Fruit fly (Drosophila melanogaster) whole organism, embryonic: ENCODE results near the gene CG15418.
A peak's percentile ranks its signal among the peaks of the same experiment; 100 is the strongest.

ENCODE experiments used
- Atf3 ChIP-seq: fragments of 200-800 bp; sonication (Bioruptor generic); optimal IDR thresholded peaks from 3 replicates; lab custom pipeline; 2016; ENCODE audit warnings: missing biosample characterization, missing genetic modification characterization
- BtbVII ChIP-seq: fragments of 200-800 bp; sonication (Bioruptor generic); optimal IDR thresholded peaks from 3 replicates; lab custom pipeline; 2017; ENCODE audit warnings: missing biosample characterization, mild to moderate bottlenecking, missing genetic modification characterization
- CG10543 ChIP-seq: fragments of 200-800 bp; sonication (Bioruptor generic); optimal IDR thresholded peaks from 3 replicates; lab custom pipeline; 2017; ENCODE audit warnings: missing biosample characterization, mild to moderate bottlenecking, missing genetic modification characterization, moderate library complexity
- CG11504 ChIP-seq: fragments of 200-800 bp; sonication (Bioruptor generic); optimal IDR thresholded peaks from 3 replicates; lab custom pipeline; 2019; ENCODE audit warnings: missing biosample characterization, mild to moderate bottlenecking, missing genetic modification characterization, moderate library complexity
- CG11723 ChIP-seq: fragments of 200-800 bp; sonication (Bioruptor generic); optimal IDR thresholded peaks from 2 replicates; lab custom pipeline; 2017; ENCODE audit warnings: missing biosample characterization, mild to moderate bottlenecking, missing genetic modification characterization
- CG12219 ChIP-seq: fragments of 200-800 bp; sonication (Bioruptor generic); optimal IDR thresholded peaks from 3 replicates; lab custom pipeline; 2018; ENCODE audit warnings: missing biosample characterization, mild to moderate bottlenecking, missing genetic modification characterization
- CG1529 ChIP-seq: fragments of 200-800 bp; sonication (Bioruptor generic); optimal IDR thresholded peaks from 3 replicates; lab custom pipeline; 2018; ENCODE audit warnings: missing biosample characterization, missing genetic modification characterization
- CG15479 ChIP-seq: fragments of 200-800 bp; sonication (Bioruptor generic); optimal IDR thresholded peaks from 3 replicates; lab custom pipeline; 2019; ENCODE audit warnings: missing biosample characterization, mild to moderate bottlenecking, missing genetic modification characterization, moderate library complexity
- CG2129 ChIP-seq: fragments of 200-800 bp; sonication (Bioruptor generic); IDR thresholded peaks from 2 replicates; pipeline ENCODE4 v1.3.6; 2022; ENCODE audit warnings: missing biosample characterization, missing genetic modification characterization; ENCODE audit not compliant: partially characterized antibody
- CG2678 ChIP-seq: fragments of 200-800 bp; sonication (Bioruptor generic); optimal IDR thresholded peaks from 3 replicates; lab custom pipeline; 2019; ENCODE audit warnings: missing biosample characterization, mild to moderate bottlenecking, missing genetic modification characterization, moderate library complexity
- CG2875 ChIP-seq: fragments of 200-800 bp; sonication (Bioruptor generic); optimal IDR thresholded peaks from 2 replicates; lab custom pipeline; 2017; ENCODE audit warnings: missing biosample characterization, mild to moderate bottlenecking, missing genetic modification characterization, missing genetic modification reagents
- CG31365 ChIP-seq: fragments of 200-800 bp; sonication (Bioruptor generic); optimal IDR thresholded peaks from 2 replicates; lab custom pipeline; 2018; ENCODE audit warnings: missing biosample characterization, mild to moderate bottlenecking, missing genetic modification characterization
- CG32772 ChIP-seq: fragments of 200-800 bp; sonication (Bioruptor generic); IDR thresholded peaks from 2 replicates; pipeline ENCODE4 v1.3.6; 2022; ENCODE audit warnings: missing biosample characterization, missing genetic modification characterization
- CG33213 ChIP-seq: fragments of 200-800 bp; sonication (Bioruptor generic); optimal IDR thresholded peaks from 3 replicates; lab custom pipeline; 2016; ENCODE audit warnings: missing biosample characterization, missing genetic modification characterization
- CG7786 ChIP-seq: fragments of 200-800 bp; sonication (Bioruptor generic); optimal IDR thresholded peaks from 2 replicates; lab custom pipeline; 2016; ENCODE audit warnings: missing biosample characterization, missing genetic modification characterization
- CG7928 ChIP-seq: fragments of 200-800 bp; sonication (Bioruptor generic); optimal IDR thresholded peaks from 2 replicates; lab custom pipeline; 2017; ENCODE audit warnings: missing biosample characterization, mild to moderate bottlenecking, missing genetic modification characterization
- CG7963 ChIP-seq: fragments of 200-800 bp; sonication (Bioruptor generic); IDR thresholded peaks from 3 replicates; pipeline ENCODE4 v1.3.6; 2022; ENCODE audit warnings: missing biosample characterization, missing genetic modification characterization; ENCODE audit not compliant: partially characterized antibody
- CG9817 ChIP-seq: fragments of 200-800 bp; sonication (Bioruptor generic); optimal IDR thresholded peaks from 2 replicates; lab custom pipeline; 2018; ENCODE audit warnings: missing biosample characterization, mild to moderate bottlenecking, missing genetic modification characterization, moderate library complexity
- CG9876 ChIP-seq: fragments of 200-800 bp; sonication (Bioruptor generic); optimal IDR thresholded peaks from 2 replicates; lab custom pipeline; 2016; ENCODE audit warnings: missing biosample characterization, missing genetic modification characterization
- Dfd ChIP-seq, 2 experiments: fragments of >200 bp; optimal IDR thresholded peaks; 2 replicates each; lab custom pipeline; 2017; ENCODE audit warnings: missing biosample characterization in 2 of 2, missing genetic modification characterization in 2 of 2
- Dip2 ChIP-seq: fragments of 200-800 bp; sonication (Bioruptor generic); IDR thresholded peaks from 2 replicates; pipeline ENCODE4 v1.3.6; 2022; ENCODE audit warnings: missing biosample characterization, missing genetic modification characterization
- Ets65A ChIP-seq: fragments of 200-800 bp; sonication (Bioruptor generic); peaks from one replicate; lab custom pipeline; 2016; ENCODE audit warnings: missing biosample characterization, missing genetic modification characterization
- HHEX ChIP-seq: fragments of 200-800 bp; sonication (Bioruptor generic); optimal IDR thresholded peaks from 3 replicates; lab custom pipeline; 2017; ENCODE audit warnings: missing biosample characterization, mild to moderate bottlenecking, missing genetic modification characterization, missing genetic modification reagents
- Hr39 ChIP-seq: fragments of >200 bp; optimal IDR thresholded peaks from 2 replicates; lab custom pipeline; 2017
- Hr51 ChIP-seq, 2 experiments: fragments of 200-800 bp; sonication (Bioruptor generic); optimal IDR thresholded peaks; 2 replicates in 1 of 2; 3 replicates in 1 of 2; lab custom pipeline; 2016 to 2018; ENCODE audit warnings: missing biosample characterization in 2 of 2, missing genetic modification characterization in 2 of 2, mild to moderate bottlenecking in 1 of 2, moderate library complexity in 1 of 2
- Neu2 ChIP-seq: fragments of 200-800 bp; sonication (Bioruptor generic); optimal IDR thresholded peaks from 3 replicates; lab custom pipeline; 2016; ENCODE audit warnings: missing biosample characterization, missing genetic modification characterization, borderline replicate concordance
- Nf-YA ChIP-seq: fragments of 200-800 bp; sonication (Bioruptor generic); IDR thresholded peaks from 2 replicates; pipeline ENCODE4 v1.3.6; 2022; ENCODE audit warnings: missing biosample characterization, missing genetic modification characterization
- Nf-YC ChIP-seq: fragments of 200-800 bp; optimal IDR thresholded peaks from 3 replicates; lab custom pipeline; 2019; ENCODE audit warnings: missing biosample characterization, mild to moderate bottlenecking, missing genetic modification characterization, moderate library complexity
- Sox102F ChIP-seq: fragments of 200-800 bp; sonication (Bioruptor generic); optimal IDR thresholded peaks from 2 replicates; lab custom pipeline; 2018; ENCODE audit warnings: missing biosample characterization, mild to moderate bottlenecking, missing genetic modification characterization, moderate library complexity
- cas ChIP-seq: fragments of 200-800 bp; sonication (Bioruptor generic); IDR thresholded peaks from 2 replicates; pipeline ENCODE4 v1.3.6; 2022; ENCODE audit warnings: missing biosample characterization, missing genetic modification characterization
- cato ChIP-seq: fragments of 200-800 bp; sonication (Bioruptor generic); optimal IDR thresholded peaks from 2 replicates; lab custom pipeline; 2016; ENCODE audit warnings: missing biosample characterization, missing genetic modification characterization, borderline replicate concordance
- cg ChIP-seq: fragments of 200-800 bp; sonication (Bioruptor generic); optimal IDR thresholded peaks from 3 replicates; lab custom pipeline; 2019; ENCODE audit warnings: missing biosample characterization, mild to moderate bottlenecking, missing genetic modification characterization, moderate library complexity
- chm ChIP-seq: fragments of 200-800 bp; sonication (Bioruptor generic); IDR thresholded peaks from 2 replicates; pipeline ENCODE4 v1.3.6; 2022; ENCODE audit warnings: missing biosample characterization, missing genetic modification characterization
- croc ChIP-seq: fragments of 200-800 bp; sonication (Bioruptor generic); conservative IDR thresholded peaks from 3 replicates; pipeline ENCODE4 v1.3.6; 2022; ENCODE audit warnings: missing biosample characterization, missing genetic modification characterization
- crp ChIP-seq, 2 experiments: fragments of 200-800 bp; sonication (Bioruptor generic); optimal IDR thresholded peaks; 2 replicates in 1 of 2; 3 replicates in 1 of 2; lab custom pipeline; 2017; ENCODE audit warnings: missing biosample characterization in 2 of 2, missing genetic modification characterization in 2 of 2, mild to moderate bottlenecking in 1 of 2, moderate library complexity in 1 of 2
- dmrt11E ChIP-seq: fragments of 200-800 bp; sonication (Bioruptor generic); optimal IDR thresholded peaks from 3 replicates; lab custom pipeline; 2018; ENCODE audit warnings: missing biosample characterization, mild to moderate bottlenecking, missing genetic modification characterization, moderate library complexity
- dpn ChIP-seq, 2 experiments: fragments of 200-800 bp; sonication (Bioruptor generic); optimal IDR thresholded peaks; 3 replicates each; lab custom pipeline; 2016; ENCODE audit warnings: missing biosample characterization in 2 of 2, missing genetic modification characterization in 2 of 2
- emc ChIP-seq: fragments of 200-800 bp; sonication (Bioruptor generic); optimal IDR thresholded peaks from 2 replicates; lab custom pipeline; 2016; ENCODE audit warnings: missing biosample characterization, missing genetic modification characterization
- exex ChIP-seq: fragments of 200-800 bp; sonication (Bioruptor generic); optimal IDR thresholded peaks from 4 replicates; lab custom pipeline; 2018; ENCODE audit warnings: missing biosample characterization, mild to moderate bottlenecking, missing genetic modification characterization, moderate library complexity
- eyg ChIP-seq: fragments of 200-800 bp; sonication (Bioruptor generic); optimal IDR thresholded peaks from 3 replicates; lab custom pipeline; 2016; ENCODE audit warnings: missing biosample characterization, missing genetic modification characterization
- gcm2 ChIP-seq: fragments of 200-800 bp; sonication (Bioruptor generic); optimal IDR thresholded peaks from 2 replicates; lab custom pipeline; 2016; ENCODE audit warnings: missing biosample characterization, missing genetic modification characterization
- hth ChIP-seq: fragments of >200 bp; optimal IDR thresholded peaks from 2 replicates; lab custom pipeline; 2017; ENCODE audit warnings: inconsistent platforms
- klu ChIP-seq: fragments of 200-800 bp; sonication (Bioruptor generic); IDR thresholded peaks from 2 replicates; pipeline ENCODE4 v1.3.6; 2022; ENCODE audit warnings: missing biosample characterization, missing genetic modification characterization
- kni ChIP-seq: fragments of 200-800 bp; sonication (Bioruptor generic); optimal IDR thresholded peaks from 3 replicates; lab custom pipeline; 2017; ENCODE audit warnings: mild to moderate bottlenecking, missing biosample characterization, missing genetic modification reagents, missing genetic modification characterization
- maf-S ChIP-seq: fragments of 200-800 bp; sonication (Bioruptor generic); optimal IDR thresholded peaks from 2 replicates; lab custom pipeline; 2016; ENCODE audit warnings: missing biosample characterization, missing genetic modification characterization
- mirr ChIP-seq: fragments of 200-800 bp; sonication (Bioruptor generic); optimal IDR thresholded peaks from 3 replicates; lab custom pipeline; 2018; ENCODE audit warnings: missing biosample characterization, mild to moderate bottlenecking, missing genetic modification characterization
- org-1 ChIP-seq: fragments of 200-800 bp; sonication (Bioruptor generic); optimal IDR thresholded peaks from 2 replicates; lab custom pipeline; 2017; ENCODE audit warnings: missing biosample characterization, missing genetic modification characterization
- otp ChIP-seq: fragments of 200-800 bp; sonication (Bioruptor generic); IDR thresholded peaks from 3 replicates; pipeline ENCODE4, ENCODE4 v1.3.6; 2022; ENCODE audit warnings: missing biosample characterization, missing genetic modification characterization
- pfk ChIP-seq: fragments of 200-800 bp; sonication (Bioruptor generic); optimal IDR thresholded peaks from 2 replicates; lab custom pipeline; 2018; ENCODE audit warnings: missing biosample characterization, mild to moderate bottlenecking, missing genetic modification characterization, moderate library complexity
- tx ChIP-seq: fragments of 200-800 bp; sonication (Bioruptor generic); optimal IDR thresholded peaks from 2 replicates; lab custom pipeline; 2016; ENCODE audit warnings: missing biosample characterization, missing genetic modification characterization
- unpg ChIP-seq: fragments of 200-800 bp; sonication (Bioruptor generic); optimal IDR thresholded peaks from 3 replicates; lab custom pipeline; 2018; ENCODE audit warnings: missing biosample characterization, mild to moderate bottlenecking, missing genetic modification characterization, moderate library complexity
- wor ChIP-seq: fragments of 200-800 bp; sonication (Bioruptor generic); IDR thresholded peaks from 2 replicates; pipeline ENCODE4 v1.3.6; 2022; ENCODE audit warnings: missing biosample characterization, missing genetic modification characterization

Gene CG15418

DNA sequence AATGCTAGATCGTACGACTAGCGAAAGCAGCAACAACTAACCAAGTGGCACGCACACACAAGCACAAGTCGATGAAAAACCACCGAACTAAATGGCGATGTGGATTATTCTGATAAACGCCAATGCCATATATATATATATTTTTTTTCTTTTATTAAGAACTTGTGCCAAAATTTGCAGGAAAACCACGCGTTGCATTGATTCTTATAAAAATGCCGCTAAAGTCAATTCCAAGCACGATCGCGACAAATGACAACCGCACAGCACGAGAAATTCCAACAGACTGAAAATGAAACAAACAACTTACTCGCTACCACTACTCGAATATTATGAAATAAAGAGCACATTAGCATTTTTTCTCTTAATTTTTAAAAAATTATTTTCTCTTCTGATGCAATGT lies 35.2 kb upstream of the CG15418 start, which contains the start of gene for:
Gene for, minus strand, starts transcription at position 287 of the 400 bp plus-strand sequence.
- no peak for TF ChIP-seq klu (GFP tag; lab: Robert Waterston, UW)
- TF ChIP-seq kni (GFP tag; lab: Kevin White, UChicago), result no peak
- TF ChIP-seq emc (GFP tag; lab: Kevin White, UChicago), result no peak
- no peak for TF ChIP-seq dpn (GFP tag; optimal IDR thresholded peaks at IDR 0.05; lab: Kevin White, UChicago)
- TF ChIP-seq CG11723 (GFP tag; lab: Kevin White, UChicago), result no peak
- no peak for TF ChIP-seq dmrt11E (tag; lab: Kevin White, UChicago)
- TF ChIP-seq maf-S (GFP tag; lab: Kevin White, UChicago), result no peak
- TF ChIP-seq chm (GFP tag; lab: Robert Waterston, UW), result peak; percentile 75
- TF ChIP-seq croc (GFP tag; lab: Robert Waterston, UW), result no peak
- TF ChIP-seq CG7928 (GFP tag; lab: Kevin White, UChicago), result no peak
- TF ChIP-seq CG2129 (GFP tag; lab: Robert Waterston, UW), result no peak
- TF ChIP-seq CG33213 (GFP tag; lab: Kevin White, UChicago), result no peak
- no peak for TF ChIP-seq CG2875 (GFP tag; lab: Kevin White, UChicago)
- TF ChIP-seq cato (GFP tag; lab: Kevin White, UChicago), result no peak
- TF ChIP-seq CG1529 (GFP tag; lab: Kevin White, UChicago), result no peak
- TF ChIP-seq Dfd (GFP tag; optimal IDR thresholded peaks at IDR 0.05; lab: Kevin White, UChicago), result no peak
- TF ChIP-seq org-1 (GFP tag; lab: Kevin White, UChicago), result no peak
- no peak for TF ChIP-seq CG9876 (GFP tag; lab: Kevin White, UChicago)
- TF ChIP-seq HHEX (GFP tag; lab: Kevin White, UChicago), result no peak
- TF ChIP-seq Nf-YC, result no peak
- TF ChIP-seq CG31365, result no peak
- TF ChIP-seq Atf3 (GFP tag; lab: Kevin White, UChicago), result no peak
- TF ChIP-seq Sox102F (GFP tag; lab: Kevin White, UChicago), result no peak
- TF ChIP-seq crp (GFP tag; optimal IDR thresholded peaks at IDR 0.05; lab: Kevin White, UChicago), result no peak
- no peak for TF ChIP-seq CG15479 (GFP tag; lab: Kevin White, UChicago)
- peak; percentile 76 for TF ChIP-seq pfk (GFP tag; lab: Kevin White, UChicago)
- no peak for TF ChIP-seq CG9817
- TF ChIP-seq CG32772 (GFP tag; lab: Robert Waterston, UW), result no peak
- TF ChIP-seq unpg, result no peak
- no peak for TF ChIP-seq Dip2 (GFP tag; lab: Robert Waterston, UW)
- TF ChIP-seq eyg (GFP tag; lab: Kevin White, UChicago), result no peak
- TF ChIP-seq CG11504 (tag; lab: Kevin White, UChicago), result no peak
- no peak for TF ChIP-seq CG10543 (GFP tag; lab: Kevin White, UChicago)
- TF ChIP-seq gcm2 (GFP tag; lab: Kevin White, UChicago), result no peak
- TF ChIP-seq Neu2 (GFP tag; lab: Kevin White, UChicago), result no peak
- TF ChIP-seq CG2678 (tag; lab: Kevin White, UChicago), result peak; percentile 21
- no peak for TF ChIP-seq cg (GFP tag; lab: Kevin White, UChicago)
- TF ChIP-seq BtbVII (GFP tag; lab: Kevin White, UChicago), result no peak
- TF ChIP-seq tx, result no peak
- TF ChIP-seq otp (GFP tag; lab: Robert Waterston, UW), result no peak
- TF ChIP-seq CG12219 (GFP tag; lab: Kevin White, UChicago), result no peak
- TF ChIP-seq cas (GFP tag; lab: Robert Waterston, UW), result no peak
- TF ChIP-seq Nf-YA (GFP tag; lab: Robert Waterston, UW), result no peak
- no peak for TF ChIP-seq wor (GFP tag; lab: Robert Waterston, UW)
- TF ChIP-seq Hr51 (GFP tag; optimal IDR thresholded peaks at IDR 0.05; lab: Kevin White, UChicago), result no peak
- TF ChIP-seq exex (tag; lab: Kevin White, UChicago), result no peak
- TF ChIP-seq CG7786 (GFP tag; lab: Kevin White, UChicago), result no peak
- no peak for TF ChIP-seq hth
- TF ChIP-seq Hr39 (lab: Kevin White, UChicago), result no peak
- no peak for TF ChIP-seq Ets65A
- no peak for TF ChIP-seq CG7963 (GFP tag; lab: Robert Waterston, UW)
- TF ChIP-seq mirr (GFP tag; lab: Kevin White, UChicago), result no peak
